Worm (Caenorhabditis elegans) whole organism, early embryonic: ENCODE results near the gene K01A2.4.

Experiments
- B0310.2 ChIP-seq: sonication (generic microtip); optimal IDR thresholded peaks from 2 replicates; lab custom pipeline; 2016; ENCODE audit warnings: mild to moderate bottlenecking, missing genetic modification characterization, missing compliant biosample characterization
- aly-1 ChIP-seq: sonication (generic microtip); optimal IDR thresholded peaks from 2 replicates; lab custom pipeline; 2016; ENCODE audit warnings: missing genetic modification characterization, missing compliant biosample characterization
- ama-1 ChIP-seq: fragments of 150-350 bp; optimal IDR thresholded peaks from 2 replicates; lab custom pipeline; 2014
- ceh-13 ChIP-seq: fragments of 200-800 bp; sonication (Bioruptor generic); optimal IDR thresholded peaks from 2 replicates; lab custom pipeline; 2018; ENCODE audit warnings: mild to moderate bottlenecking, missing genetic modification characterization, missing compliant biosample characterization
- ceh-36 ChIP-seq: sonication (generic microtip); optimal IDR thresholded peaks from 2 replicates; lab custom pipeline; 2016; ENCODE audit warnings: missing genetic modification characterization, inconsistent platforms, missing compliant biosample characterization
- ets-7 ChIP-seq: sonication (generic microtip); optimal IDR thresholded peaks from 2 replicates; lab custom pipeline; 2016; ENCODE audit warnings: missing genotype, missing genetic modification characterization, missing compliant biosample characterization
- flt-1 ChIP-seq: fragments of 200-800 bp; sonication (Bioruptor generic); IDR thresholded peaks from 2 replicates; pipeline ENCODE4 v1.3.6; 2022; ENCODE audit warnings: missing genetic modification characterization, missing compliant biosample characterization
- hmbx-1 ChIP-seq: sonication (generic microtip); optimal IDR thresholded peaks from 2 replicates; lab custom pipeline; 2016; ENCODE audit warnings: mild to moderate bottlenecking, missing genetic modification characterization, missing compliant biosample characterization
- hnd-1 ChIP-seq: sonication (generic microtip); optimal IDR thresholded peaks from 2 replicates; lab custom pipeline; 2016; ENCODE audit warnings: missing genetic modification characterization, missing compliant biosample characterization
- scrt-1 ChIP-seq: fragments of 200-800 bp; sonication (Bioruptor generic); IDR thresholded peaks from 2 replicates; pipeline ENCODE4 v1.3.6; 2022; ENCODE audit warnings: missing genetic modification characterization, missing compliant biosample characterization
- tbx-37 ChIP-seq: fragments of 200-800 bp; sonication (Bioruptor generic); conservative IDR thresholded peaks from 2 replicates; pipeline ENCODE4 v1.3.6; 2022; ENCODE audit warnings: missing genetic modification reagents, missing genetic modification characterization, missing compliant biosample characterization
- tra-4 ChIP-seq: sonication (generic microtip); optimal IDR thresholded peaks from 2 replicates; lab custom pipeline; 2017; ENCODE audit warnings: missing genetic modification characterization, missing compliant biosample characterization

ce11 chrII:340224-340623 is 33.0 kb downstream of the K01A2.4 start, which contains the start of gene clc-31:
- TF ChIP-seq ama-1 (no peak), ets-7 (tag; lab: Kevin White, UChicago) (no peak), tbx-37 (GFP tag; lab: Robert Waterston, UW) (no peak), flt-1 (GFP tag; lab: Robert Waterston, UW) (no peak), hmbx-1 (tag; lab: Kevin White, UChicago) (no peak), ceh-13 (GFP tag; lab: Kevin White, UChicago) (no peak), tra-4 (tag; lab: Kevin White, UChicago) (no peak), hnd-1 (tag; lab: Kevin White, UChicago) (no peak), ceh-36 (no peak), B0310.2 (no peak), aly-1 (tag; lab: Kevin White, UChicago) (no peak), scrt-1 (GFP tag; lab: Robert Waterston, UW) (no peak)
